Worm (Caenorhabditis elegans) whole organism, young adult: Measurements from ENCODE around the gene eif-2D.
A peak's percentile ranks its signal among the peaks of the same experiment; 100 is the strongest.

Experiments
- B0019.2 ChIP-seq: fragments of 200-800 bp; sonication (Bioruptor generic); conservative IDR thresholded peaks from 2 replicates; pipeline ENCODE4 v1.3.6; 2022; ENCODE audit warnings: missing genetic modification reagents, missing genetic modification characterization, missing compliant biosample characterization
- B0336.3 ChIP-seq: fragments of 200-800 bp; sonication (Bioruptor generic); IDR thresholded peaks from 2 replicates; pipeline ENCODE4 v1.3.6; 2022; ENCODE audit warnings: missing genetic modification characterization, missing compliant biosample characterization
- F33H1.4 ChIP-seq: fragments of 200-800 bp; sonication (Bioruptor generic); IDR thresholded peaks from 2 replicates; pipeline ENCODE4 v1.3.6; 2022; ENCODE audit warnings: missing genetic modification reagents, missing genetic modification characterization, missing compliant biosample characterization
- F39B2.1 ChIP-seq: fragments of 200-800 bp; sonication (Bioruptor generic); IDR thresholded peaks from 2 replicates; pipeline ENCODE4 v1.3.6; 2022; ENCODE audit warnings: missing genetic modification reagents, missing genetic modification characterization, missing compliant biosample characterization
- F52B5.7 ChIP-seq: sonication (generic microtip); optimal IDR thresholded peaks from 2 replicates; lab custom pipeline; 2016; ENCODE audit warnings: mild to moderate bottlenecking, missing genetic modification characterization, missing compliant biosample characterization
- K12H6.12 ChIP-seq: fragments of 200-800 bp; sonication (Bioruptor generic); optimal IDR thresholded peaks from 2 replicates; lab custom pipeline; 2018; ENCODE audit warnings: mild to moderate bottlenecking, missing genetic modification characterization, missing compliant biosample characterization
- Y95B8A.8 ChIP-seq: fragments of 200-800 bp; sonication (Bioruptor generic); IDR thresholded peaks from 2 replicates; pipeline ENCODE4 v1.3.6; 2022; ENCODE audit warnings: missing genetic modification reagents, missing genetic modification characterization, missing compliant biosample characterization
- aptf-2 ChIP-seq: fragments of 200-800 bp; sonication (Bioruptor generic); conservative IDR thresholded peaks from 2 replicates; pipeline ENCODE4 v1.3.6; 2022; ENCODE audit warnings: missing genetic modification reagents, missing genetic modification characterization, missing compliant biosample characterization
- atf-7 ChIP-seq: sonication (generic microtip); optimal IDR thresholded peaks from 2 replicates; lab custom pipeline; 2017; ENCODE audit warnings: mild to moderate bottlenecking, missing genetic modification characterization, missing compliant biosample characterization
- attf-5 ChIP-seq: fragments of 200-800 bp; sonication (Bioruptor generic); optimal IDR thresholded peaks from 2 replicates; lab custom pipeline; 2018; ENCODE audit warnings: mild to moderate bottlenecking, missing genetic modification characterization, missing compliant biosample characterization
- bed-1 ChIP-seq: fragments of 200-800 bp; sonication (Bioruptor generic); IDR thresholded peaks from 2 replicates; pipeline ENCODE4 v1.3.6; 2022; ENCODE audit warnings: missing genetic modification reagents, missing genetic modification characterization, missing compliant biosample characterization
- cebp-2 ChIP-seq: fragments of 200-800 bp; sonication (Bioruptor generic); IDR thresholded peaks from 2 replicates; pipeline ENCODE4 v1.3.6; 2022; ENCODE audit warnings: missing genetic modification characterization, missing compliant biosample characterization
- chd-7 ChIP-seq: sonication (generic microtip); optimal IDR thresholded peaks from 2 replicates; lab custom pipeline; 2016; ENCODE audit warnings: mild to moderate bottlenecking, missing genetic modification characterization, moderate library complexity, missing compliant biosample characterization
- die-1 ChIP-seq: sonication (generic microtip); optimal IDR thresholded peaks from 2 replicates; lab custom pipeline; 2016; ENCODE audit warnings: missing genotype, mild to moderate bottlenecking, missing genetic modification characterization, missing compliant biosample characterization
- dox-1 ChIP-seq: fragments of 200-800 bp; sonication (Bioruptor generic); IDR thresholded peaks from 2 replicates; pipeline ENCODE4 v1.3.6; 2022; ENCODE audit warnings: missing genetic modification reagents, missing genetic modification characterization, missing compliant biosample characterization
- dpff-1 ChIP-seq: sonication (generic microtip); optimal IDR thresholded peaks from 2 replicates; lab custom pipeline; 2017; ENCODE audit warnings: mild to moderate bottlenecking, missing genetic modification characterization, missing compliant biosample characterization
- egrh-3 ChIP-seq: fragments of 200-800 bp; sonication (Bioruptor generic); IDR thresholded peaks from 2 replicates; pipeline ENCODE4 v1.3.6; 2022; ENCODE audit warnings: missing genetic modification reagents, missing genetic modification characterization, missing compliant biosample characterization
- ekl-4 ChIP-seq: fragments of 200-800 bp; sonication (Bioruptor generic); IDR thresholded peaks from 2 replicates; pipeline ENCODE4 v1.3.6; 2022; ENCODE audit warnings: missing genetic modification reagents, missing genetic modification characterization, missing compliant biosample characterization
- gei-17 ChIP-seq: fragments of 200-800 bp; sonication (Bioruptor generic); optimal IDR thresholded peaks from 2 replicates; lab custom pipeline; 2018; ENCODE audit warnings: mild to moderate bottlenecking, missing genetic modification characterization, missing compliant biosample characterization
- him-1 ChIP-seq: sonication (generic microtip); optimal IDR thresholded peaks from 2 replicates; lab custom pipeline; 2016; ENCODE audit warnings: missing genotype, missing genetic modification reagents, missing genetic modification characterization, missing compliant biosample characterization
- hlh-26 ChIP-seq: fragments of 200-800 bp; sonication (Bioruptor generic); conservative IDR thresholded peaks from 2 replicates; pipeline ENCODE4 v1.3.6; 2022; ENCODE audit warnings: missing genetic modification reagents, missing genetic modification characterization, missing compliant biosample characterization
- hrde-1 ChIP-seq: sonication (generic microtip); optimal IDR thresholded peaks from 2 replicates; lab custom pipeline; 2016; ENCODE audit warnings: missing genetic modification characterization, mild to moderate bottlenecking, missing compliant biosample characterization, moderate library complexity, missing genotype, missing genetic modification reagents, borderline replicate concordance
- hsf-1 ChIP-seq: fragments of 200-800 bp; sonication (Bioruptor generic); IDR thresholded peaks from 2 replicates; pipeline ENCODE4 v1.3.6; 2022; ENCODE audit warnings: missing genetic modification reagents, missing genetic modification characterization, missing compliant biosample characterization
- let-526 ChIP-seq: fragments of 200-800 bp; sonication (Bioruptor generic); IDR thresholded peaks from 2 replicates; pipeline ENCODE4 v1.3.6; 2022; ENCODE audit warnings: missing genetic modification reagents, missing genetic modification characterization, missing compliant biosample characterization
- lin-26 ChIP-seq: fragments of 200-800 bp; sonication (Bioruptor generic); IDR thresholded peaks from 2 replicates; pipeline ENCODE4 v1.3.6; 2022; ENCODE audit warnings: missing genetic modification reagents, missing genetic modification characterization, missing compliant biosample characterization
- lin-40 ChIP-seq: sonication (generic microtip); optimal IDR thresholded peaks from 2 replicates; lab custom pipeline; 2016; ENCODE audit warnings: missing genetic modification characterization, mild to moderate bottlenecking, missing compliant biosample characterization, missing genotype, missing genetic modification reagents
- lin-54 ChIP-seq: fragments of 200-800 bp; sonication (Bioruptor generic); optimal IDR thresholded peaks from 2 replicates; lab custom pipeline; 2018; ENCODE audit warnings: mild to moderate bottlenecking, missing genetic modification characterization, missing compliant biosample characterization
- nhr-120 ChIP-seq: fragments of 200-800 bp; sonication (Bioruptor generic); IDR thresholded peaks from 2 replicates; pipeline ENCODE4 v1.3.6; 2022; ENCODE audit warnings: missing genetic modification characterization, missing compliant biosample characterization
- nhr-80 ChIP-seq: sonication (generic microtip); optimal IDR thresholded peaks from 2 replicates; lab custom pipeline; 2016; ENCODE audit warnings: missing genetic modification characterization, missing compliant biosample characterization
- pbrm-1 ChIP-seq: fragments of 200-800 bp; sonication (Bioruptor generic); IDR thresholded peaks from 2 replicates; pipeline ENCODE4 v1.3.6; 2022; ENCODE audit warnings: missing genetic modification reagents, missing genetic modification characterization, missing compliant biosample characterization
- rcor-1 ChIP-seq: fragments of 200-800 bp; sonication (Bioruptor generic); IDR thresholded peaks from 2 replicates; pipeline ENCODE4 v1.3.6; 2022; ENCODE audit warnings: missing genetic modification reagents, missing genetic modification characterization, missing compliant biosample characterization
- tbp1 ChIP-seq: fragments of 200-800 bp; sonication (Bioruptor generic); optimal IDR thresholded peaks from 2 replicates; lab custom pipeline; 2018; ENCODE audit warnings: mild to moderate bottlenecking, missing genetic modification characterization, missing compliant biosample characterization
- tbx-9 ChIP-seq: sonication (generic microtip); optimal IDR thresholded peaks from 2 replicates; lab custom pipeline; 2016; ENCODE audit warnings: borderline replicate concordance, missing genetic modification characterization, inconsistent platforms, missing compliant biosample characterization
- unc-130 ChIP-seq: sonication (generic microtip); optimal IDR thresholded peaks from 2 replicates; lab custom pipeline; 2016; ENCODE audit warnings: missing genetic modification reagents, missing genetic modification characterization, missing compliant biosample characterization
- xnd-1 ChIP-seq: sonication (generic microtip); optimal IDR thresholded peaks from 2 replicates; lab custom pipeline; 2016; ENCODE audit warnings: missing genotype, missing genetic modification reagents, missing genetic modification characterization, missing compliant biosample characterization
- zfh-2 ChIP-seq: fragments of 200-800 bp; sonication (Bioruptor generic); conservative IDR thresholded peaks from 2 replicates; pipeline ENCODE4 v1.3.6; 2022; ENCODE audit warnings: missing genetic modification reagents, missing genetic modification characterization, missing compliant biosample characterization
- ztf-18 ChIP-seq: sonication (generic microtip); optimal IDR thresholded peaks from 2 replicates; lab custom pipeline; 2016; ENCODE audit warnings: missing genotype, mild to moderate bottlenecking, missing genetic modification characterization, missing compliant biosample characterization
- ztf-25 ChIP-seq: fragments of 200-800 bp; sonication (Bioruptor generic); IDR thresholded peaks from 2 replicates; pipeline ENCODE4 v1.3.6; 2022; ENCODE audit warnings: missing genetic modification reagents, missing genetic modification characterization, missing compliant biosample characterization

Gene eif-2D

ce11 chrII:5649236-5650004 lies 42.1 kb upstream of the eif-2D start, which contains the start of the genes sam-4, F59E12.17 and zyg-1 (continued):
- TF ChIP-seq ekl-4 (GFP tag; lab: Robert Waterston, UW) (no peak), attf-5 (GFP tag; lab: Kevin White, UChicago) (peak; percentile 85), hsf-1 (GFP tag; lab: Robert Waterston, UW) (no peak), F39B2.1 (GFP tag; lab: Robert Waterston, UW) (no peak), bed-1 (GFP tag; lab: Robert Waterston, UW) (no peak), unc-130 (GFP tag; lab: Kevin White, UChicago) (peak; percentile 67), gei-17 (GFP tag; lab: Kevin White, UChicago) (no peak), ztf-25 (GFP tag; lab: Robert Waterston, UW) (0 out of 2 replicates have a peak, but pooled peaks have one; percentile 60), hlh-26 (no peak), let-526 (0 out of 2 replicates have a peak, but pooled peaks have one; percentile 35), lin-54 (GFP tag; lab: Kevin White, UChicago) (peak; percentile 74), B0019.2 (GFP tag; lab: Robert Waterston, UW) (peak; percentile 73), tbx-9 (tag; lab: Kevin White, UChicago) (no peak), ztf-18 (peak; percentile 39), hrde-1 (tag; lab: Kevin White, UChicago) (no peak), die-1 (tag; lab: Kevin White, UChicago) (no peak), aptf-2 (GFP tag; lab: Robert Waterston, UW) (peak; percentile 52; the same call in 1 of the 2 replicates), Y95B8A.8 (0 out of 2 replicates have a peak, but pooled peaks have one; percentile 42), nhr-120 (GFP tag; lab: Robert Waterston, UW) (no peak), tbp1 (GFP tag; lab: Kevin White, UChicago) (peak; percentile 48), xnd-1 (tag; lab: Kevin White, UChicago) (peak; percentile 1), lin-40 (tag; lab: Kevin White, UChicago) (no peak), lin-26 (GFP tag; lab: Robert Waterston, UW) (no peak), B0336.3 (GFP tag; lab: Robert Waterston, UW) (no peak), dpff-1 (tag; lab: Kevin White, UChicago) (no peak), atf-7 (tag; lab: Kevin White, UChicago) (no peak), pbrm-1 (GFP tag; lab: Robert Waterston, UW) (peak; percentile 21; the same call in 1 of the 2 replicates), F52B5.7 (no peak), F33H1.4 (peak; percentile 57), dox-1 (peak; percentile 91), nhr-80 (tag; lab: Kevin White, UChicago) (peak; percentile 4), rcor-1 (GFP tag; lab: Robert Waterston, UW) (peak; percentile 13; the same call in 1 of the 2 replicates)

ce11 chrII:5651426-5651825 lies 40.1 kb upstream of the eif-2D start:
- peak; percentile 64; the same call in 1 of the 2 replicates for TF ChIP-seq egrh-3 (GFP tag; lab: Robert Waterston, UW)
- TF ChIP-seq him-1 (tag; lab: Kevin White, UChicago): no peak
- TF ChIP-seq zfh-2: peak; percentile 85
- TF ChIP-seq, all 124 proteins: peak for 2

- TF ChIP-seq K12H6.12 (tag; lab: Kevin White, UChicago): no peak
- TF ChIP-seq cebp-2 (GFP tag; lab: Robert Waterston, UW): no peak
- no peak for TF ChIP-seq gei-17 (GFP tag; lab: Kevin White, UChicago)
- TF ChIP-seq chd-7 (tag; lab: Kevin White, UChicago): no peak
Measured at ce11 chrII:5652334-5652733, 39.2 kb upstream of the eif-2D start, which contains the start of gene bli-2. TSS of gene bli-2 (minus strand) at chrII:5652434.
